Worm (Caenorhabditis elegans) whole organism, late embryonic: ENCODE data around the gene F36D3.5.

Experiments
- F13H6.1 ChIP-seq: sonication (generic microtip); optimal IDR thresholded peaks from 2 replicates; lab custom pipeline; 2016; ENCODE audit warnings: missing genetic modification characterization, missing compliant biosample characterization
- K02D7.2 ChIP-seq: sonication (generic microtip); optimal IDR thresholded peaks from 2 replicates; lab custom pipeline; 2017; ENCODE audit warnings: mild to moderate bottlenecking, missing genetic modification characterization, missing compliant biosample characterization
- K09A11.1 ChIP-seq: sonication (generic microtip); optimal IDR thresholded peaks from 2 replicates; lab custom pipeline; 2017; ENCODE audit warnings: antibody characterized with exemption, mild to moderate bottlenecking, missing genetic modification characterization, missing compliant biosample characterization; ENCODE audit not compliant: insufficient read depth
- T23F11.4 ChIP-seq: fragments of 200-800 bp; sonication (Bioruptor generic); optimal IDR thresholded peaks from 2 replicates; lab custom pipeline; 2018; ENCODE audit warnings: mild to moderate bottlenecking, missing genetic modification characterization, missing compliant biosample characterization
- Y22D7AL.16 ChIP-seq: sonication (generic microtip); optimal IDR thresholded peaks from 2 replicates; lab custom pipeline; 2016; ENCODE audit warnings: missing genetic modification characterization, missing compliant biosample characterization
- ama-1 ChIP-seq: fragments of 150-350 bp; optimal IDR thresholded peaks from 2 replicates; lab custom pipeline; 2014
- ceh-19 ChIP-seq: fragments of 200-800 bp; sonication (Bioruptor generic); optimal IDR thresholded peaks from 2 replicates; lab custom pipeline; 2018; ENCODE audit warnings: mild to moderate bottlenecking, missing genetic modification characterization, missing compliant biosample characterization
- ceh-2 ChIP-seq: sonication (generic microtip); optimal IDR thresholded peaks from 2 replicates; lab custom pipeline; 2016; ENCODE audit warnings: missing genotype, missing genetic modification characterization, missing compliant biosample characterization
- ceh-24 ChIP-seq: sonication (generic microtip); optimal IDR thresholded peaks from 2 replicates; lab custom pipeline; 2016; ENCODE audit warnings: mild to moderate bottlenecking, missing genetic modification characterization, missing compliant biosample characterization
- ceh-31 ChIP-seq: sonication (generic microtip); optimal IDR thresholded peaks from 2 replicates; lab custom pipeline; 2016; ENCODE audit warnings: missing genetic modification characterization, missing compliant biosample characterization
- ceh-34 ChIP-seq: sonication (generic microtip); optimal IDR thresholded peaks from 2 replicates; lab custom pipeline; 2016; ENCODE audit warnings: mild to moderate bottlenecking, missing genetic modification characterization, missing compliant biosample characterization
- ceh-48 ChIP-seq: sonication (generic microtip); optimal IDR thresholded peaks from 2 replicates; lab custom pipeline; 2016; ENCODE audit warnings: missing genetic modification characterization, inconsistent platforms, missing compliant biosample characterization
- che-1 ChIP-seq: sonication (generic microtip); optimal IDR thresholded peaks from 2 replicates; lab custom pipeline; 2016; ENCODE audit warnings: mild to moderate bottlenecking, missing genetic modification characterization, missing compliant biosample characterization
- elt-2 ChIP-seq: sonication (generic microtip); optimal IDR thresholded peaks from 2 replicates; lab custom pipeline; 2016; ENCODE audit warnings: missing genetic modification reagents, missing genetic modification characterization, missing compliant biosample characterization
- elt-4 ChIP-seq: sonication (generic microtip); optimal IDR thresholded peaks from 2 replicates; lab custom pipeline; 2016; ENCODE audit warnings: missing genetic modification characterization, missing compliant biosample characterization
- ets-4 ChIP-seq: sonication (generic microtip); optimal IDR thresholded peaks from 2 replicates; lab custom pipeline; 2016; ENCODE audit warnings: missing genetic modification characterization, missing compliant biosample characterization
- hlh-13 ChIP-seq: fragments of 200-800 bp; sonication (Bioruptor generic); optimal IDR thresholded peaks from 2 replicates; lab custom pipeline; 2018; ENCODE audit warnings: mild to moderate bottlenecking, missing genetic modification characterization, missing compliant biosample characterization
- hlh-15 ChIP-seq: sonication (generic microtip); optimal IDR thresholded peaks from 2 replicates; lab custom pipeline; 2016; ENCODE audit warnings: missing genetic modification characterization, missing compliant biosample characterization
- hlh-30 ChIP-seq: sonication (generic microtip); optimal IDR thresholded peaks from 2 replicates; lab custom pipeline; 2017; ENCODE audit warnings: antibody characterized with exemption, missing genetic modification characterization, missing compliant biosample characterization; ENCODE audit not compliant: insufficient read depth
- hlh-6 ChIP-seq: sonication (generic microtip); optimal IDR thresholded peaks from 2 replicates; lab custom pipeline; 2016; ENCODE audit warnings: missing genotype, missing genetic modification characterization, missing compliant biosample characterization
- lim-6 ChIP-seq: sonication (generic microtip); optimal IDR thresholded peaks from 2 replicates; lab custom pipeline; 2016; ENCODE audit warnings: missing genetic modification characterization, missing compliant biosample characterization
- lin-11 ChIP-seq: fragments of 200-800 bp; sonication (Bioruptor generic); optimal IDR thresholded peaks from 2 replicates; lab custom pipeline; 2018; ENCODE audit warnings: mild to moderate bottlenecking, missing genetic modification characterization, missing compliant biosample characterization
- mec-3 ChIP-seq: sonication (generic microtip); optimal IDR thresholded peaks from 2 replicates; lab custom pipeline; 2016; ENCODE audit warnings: borderline replicate concordance, missing genetic modification characterization, missing compliant biosample characterization
- npax-4 ChIP-seq: sonication (generic microtip); optimal IDR thresholded peaks from 2 replicates; lab custom pipeline; 2016; ENCODE audit warnings: missing genetic modification characterization, missing compliant biosample characterization
- pat-9 ChIP-seq: fragments of 200-800 bp; sonication (Bioruptor generic); optimal IDR thresholded peaks from 2 replicates; lab custom pipeline; 2018; ENCODE audit warnings: mild to moderate bottlenecking, missing genetic modification characterization, moderate library complexity, missing compliant biosample characterization
- rnt-1 ChIP-seq: sonication (generic microtip); optimal IDR thresholded peaks from 2 replicates; lab custom pipeline; 2016; ENCODE audit warnings: missing genetic modification characterization, missing compliant biosample characterization
- sdc-2 ChIP-seq: sonication (generic microtip); optimal IDR thresholded peaks from 2 replicates; lab custom pipeline; 2016; ENCODE audit warnings: missing genotype, missing genetic modification characterization, missing compliant biosample characterization
- sox-2 ChIP-seq: fragments of 200-800 bp; sonication (Bioruptor generic); IDR thresholded peaks from 2 replicates; pipeline ENCODE4 v1.3.6; 2022; ENCODE audit warnings: missing genetic modification reagents, missing genetic modification characterization, missing compliant biosample characterization
- sox-4 ChIP-seq: sonication (generic microtip); optimal IDR thresholded peaks from 2 replicates; lab custom pipeline; 2017; ENCODE audit warnings: mild to moderate bottlenecking, missing genetic modification characterization, inconsistent platforms, missing compliant biosample characterization
- tbx-7 ChIP-seq: sonication (generic microtip); optimal IDR thresholded peaks from 2 replicates; lab custom pipeline; 2016; ENCODE audit warnings: missing genotype, missing genetic modification characterization, missing compliant biosample characterization

The F36D3.5 gene

DNA sequence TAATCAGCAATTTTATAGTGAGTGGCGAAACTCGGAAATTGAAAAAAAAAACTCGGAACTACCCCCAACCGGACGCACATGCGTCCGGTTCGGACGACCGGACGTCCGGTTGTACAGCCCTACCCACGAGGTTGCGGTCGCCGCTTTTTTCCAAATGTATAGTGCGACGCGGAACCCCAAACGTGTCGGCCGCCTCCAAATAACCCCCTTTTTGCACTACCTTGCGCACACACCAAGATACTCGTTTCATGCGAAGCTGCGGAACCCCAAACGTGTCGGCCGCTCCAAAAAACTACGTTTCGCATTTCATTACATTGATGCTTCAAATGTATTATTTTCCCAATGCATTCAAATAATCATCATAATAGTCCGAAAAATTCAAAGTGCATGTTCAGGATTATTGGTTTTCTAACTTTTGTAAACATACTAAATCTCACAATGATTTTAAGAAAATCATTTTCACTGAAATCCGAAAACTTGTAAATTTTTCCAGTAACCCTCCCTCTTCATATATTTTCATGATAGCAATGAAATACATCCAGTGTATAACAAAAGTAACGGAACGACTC is 43.0 kb downstream of the F36D3.5 start, which contains the start of gene srw-35:
Gene srw-35, plus strand, starts transcription at position 519 of the 569 bp plus-strand sequence.
- no peak for TF ChIP-seq ceh-19
- no peak for TF ChIP-seq hlh-30 (tag; lab: Kevin White, UChicago)
- TF ChIP-seq hlh-6, result no peak
- TF ChIP-seq, all 69 proteins: peak for 0

DNA sequence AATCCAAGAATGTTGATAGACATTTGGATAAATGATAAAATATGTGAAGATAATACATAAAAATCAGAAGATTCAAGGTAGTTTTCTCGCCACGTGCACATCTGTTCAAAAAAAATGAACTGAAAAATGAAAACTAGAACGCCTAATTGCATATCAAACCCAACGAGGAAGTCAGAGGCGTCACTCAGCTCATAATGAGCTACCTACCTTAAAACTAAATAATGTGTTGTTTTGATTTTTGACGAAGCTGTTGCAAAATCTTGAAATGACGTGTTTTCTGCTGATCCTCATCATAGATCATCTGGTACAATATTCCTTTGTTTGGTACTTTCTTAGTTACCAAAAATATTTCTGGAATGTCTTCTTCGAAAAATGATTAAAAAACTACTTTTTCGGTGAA is 44.1 kb downstream of the F36D3.5 start, which contains the start of gene srh-138:
Gene srh-138, minus strand, starts transcription at position 101 of the 400 bp plus-strand sequence.
- TF ChIP-seq lim-6 (tag; lab: Kevin White, UChicago) (no peak), ceh-34 (tag; lab: Kevin White, UChicago) (no peak), mec-3 (no peak), ama-1 (no peak), ceh-31 (no peak), elt-2 (tag; lab: Kevin White, UChicago) (no peak), ets-4 (tag; lab: Kevin White, UChicago) (no peak), K02D7.2 (tag; lab: Kevin White, UChicago) (no peak), ceh-48 (tag; lab: Kevin White, UChicago) (no peak), sox-2 (no peak), ceh-19 (no peak), Y22D7AL.16 (tag; lab: Kevin White, UChicago) (no peak)

DNA sequence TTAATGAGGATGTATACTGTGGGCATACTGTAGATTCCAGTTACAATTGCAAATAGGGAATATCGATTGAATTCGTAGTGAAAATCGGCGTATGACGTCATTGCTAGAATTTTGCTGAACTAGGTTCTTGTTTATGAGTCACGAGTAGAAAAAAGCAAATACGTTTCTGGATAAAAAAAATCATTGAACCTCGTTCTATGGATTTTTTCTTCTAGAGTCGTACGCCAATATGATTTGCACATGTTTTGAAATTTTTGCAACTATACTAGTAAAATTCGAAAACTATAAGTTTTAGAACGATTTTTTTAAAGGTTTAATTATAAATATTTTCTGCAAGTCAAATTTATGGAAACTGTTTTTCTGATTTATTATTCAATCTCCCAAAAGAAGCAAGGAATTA is 47.2 kb downstream of the F36D3.5 start, which contains the start of gene sru-44:
Gene sru-44, minus strand, starts transcription at position 101 of the 400 bp plus-strand sequence.
- no peak for TF ChIP-seq sox-2
- TF ChIP-seq tbx-7, result no peak
- TF ChIP-seq rnt-1 (tag; lab: Kevin White, UChicago), result no peak
- TF ChIP-seq che-1 (tag; lab: Kevin White, UChicago), result no peak
- no peak for TF ChIP-seq lin-11
- TF ChIP-seq sdc-2, result no peak
- TF ChIP-seq K09A11.1, result no peak
- no peak for TF ChIP-seq ceh-2
- TF ChIP-seq hlh-15 (tag; lab: Kevin White, UChicago), result no peak
- no peak for TF ChIP-seq ceh-24
- no peak for TF ChIP-seq T23F11.4
- TF ChIP-seq sox-4 (tag; lab: Kevin White, UChicago), result no peak
- TF ChIP-seq npax-4, result no peak

DNA sequence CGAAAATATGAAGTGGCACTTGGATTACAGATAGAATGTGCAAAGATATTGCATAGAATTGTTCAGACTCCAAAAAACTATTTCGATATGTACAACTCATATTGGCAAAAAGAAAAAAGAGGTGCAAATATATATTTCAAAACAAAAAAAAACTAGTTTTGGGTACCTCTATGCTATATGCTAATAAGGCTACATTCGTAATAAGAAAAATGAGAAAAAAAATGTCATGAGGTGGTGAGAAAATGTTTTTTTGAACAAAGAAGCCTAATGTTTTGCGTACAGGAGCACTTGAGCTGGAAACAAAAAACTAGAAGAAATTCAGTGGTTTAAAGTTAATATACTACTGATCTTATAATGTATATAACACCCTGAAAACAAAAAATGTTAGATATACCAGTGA is 54.2 kb downstream of the F36D3.5 start, which contains the start of gene srh-142:
Gene srh-142, minus strand, starts transcription at position 101 of the 400 bp plus-strand sequence.
- no peak for TF ChIP-seq F13H6.1 (tag; lab: Kevin White, UChicago)
- TF ChIP-seq elt-4, result no peak
- TF ChIP-seq pat-9 (tag; lab: Kevin White, UChicago), result no peak
- TF ChIP-seq rnt-1 (tag; lab: Kevin White, UChicago), result no peak
- TF ChIP-seq hlh-6, result no peak
- TF ChIP-seq npax-4, result no peak
- TF ChIP-seq hlh-13 (GFP tag; lab: Kevin White, UChicago), result no peak
- TF ChIP-seq elt-2 (tag; lab: Kevin White, UChicago), result no peak
- TF ChIP-seq, all 69 proteins: peak for 0
